Worm (Caenorhabditis elegans): ENCODE results near the gene srh-186.

DNA sequence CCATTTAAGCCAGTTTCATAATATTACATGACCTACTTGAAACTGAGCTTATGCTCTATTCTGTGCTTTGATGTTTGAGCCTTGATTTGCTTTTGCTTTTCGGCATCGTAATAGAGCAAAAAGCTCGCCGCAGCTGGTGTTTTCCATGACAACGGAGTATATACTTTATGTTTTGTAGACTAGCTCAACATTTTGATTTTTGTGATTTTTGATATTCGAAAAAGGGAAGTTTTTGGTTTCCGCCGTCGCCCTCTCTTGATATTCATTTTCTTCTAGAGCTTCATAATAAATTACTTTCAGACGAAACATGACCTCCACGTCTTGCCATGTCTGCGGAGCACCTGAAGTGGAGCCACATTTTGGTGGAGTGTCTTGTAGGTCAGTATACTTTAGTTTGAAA, 46.7 kb downstream of the srh-186 start, which contains the start of gene nhr-63:
- TF ChIP-seq nhr-23 (tag; optimal IDR thresholded peaks at IDR 0.05) (no peak), aly-2 (tag; optimal IDR thresholded peaks at IDR 0.05) (no peak), snpc-4 (tag; optimal IDR thresholded peaks at IDR 0.05) (no peak), crh-2 (tag; optimal IDR thresholded peaks at IDR 0.05) (no peak), sma-9 (GFP tag; optimal IDR thresholded peaks at IDR 0.05) (no peak), sma-9 (tag; optimal IDR thresholded peaks at IDR 0.05) (no peak), ZK546.5 (tag; optimal IDR thresholded peaks at IDR 0.05) (no peak), lsy-2 (tag; optimal IDR thresholded peaks at IDR 0.05) (no peak), ztf-11 (tag; optimal IDR thresholded peaks at IDR 0.05) (no peak), unc-39 (tag; optimal IDR thresholded peaks at IDR 0.05) (no peak), lin-13 (GFP tag; optimal IDR thresholded peaks at IDR 0.05) (no peak), elt-3 (tag; optimal IDR thresholded peaks at IDR 0.05) (no peak), nhr-12 (tag; optimal IDR thresholded peaks at IDR 0.05) (no peak), nhr-237 (tag; optimal IDR thresholded peaks at IDR 0.05) (no peak), nhr-11 (tag; optimal IDR thresholded peaks at IDR 0.05) (no peak)

Data from whole organism, L2 larva.